Fruit fly (Drosophila melanogaster): ENCODE data around the gene Cpr64Aa.
A peak's percentile ranks its signal among the peaks of the same experiment; 100 is the strongest.

Gene Cpr64Aa

DNA sequence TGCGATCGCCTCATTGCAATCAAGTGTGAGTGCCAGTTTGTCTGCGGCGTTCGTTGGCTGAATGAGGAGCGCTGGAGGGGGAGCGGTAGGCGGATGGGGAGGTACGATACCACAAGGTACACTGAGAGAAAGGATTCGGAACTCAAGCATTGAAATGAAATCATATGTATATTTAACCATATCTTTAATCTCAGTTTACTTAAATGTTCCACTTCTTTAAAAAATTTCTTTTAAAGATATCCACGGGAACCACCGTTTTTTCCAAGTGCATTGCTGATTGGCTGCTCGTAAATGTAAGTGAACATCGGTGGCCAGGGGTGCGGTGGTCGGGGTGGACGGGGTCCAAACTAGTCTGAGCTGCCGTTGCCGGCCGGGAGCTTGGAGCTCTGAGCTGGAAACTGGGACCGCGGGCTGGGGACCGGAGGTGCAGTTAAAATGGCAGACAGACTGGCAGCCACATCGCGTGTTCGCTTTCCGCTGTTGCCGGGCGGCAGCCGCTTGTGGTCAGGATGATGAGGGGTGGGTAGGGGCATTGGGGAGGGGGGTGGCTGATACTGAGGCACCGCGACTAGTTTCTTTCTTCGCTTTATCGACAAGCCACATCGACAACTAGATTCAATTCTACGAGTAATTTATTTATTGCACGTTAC is 19.3 kb upstream of the Cpr64Aa start (continued):
- TF ChIP-seq CG18619 (GFP tag; optimal IDR thresholded peaks at IDR 0.05) (peak; percentile 91), gce (GFP tag; IDR thresholded peaks at IDR 0.05) (peak; percentile 98), Max (GFP tag; optimal IDR thresholded peaks at IDR 0.05) (peak; percentile 87), HmgZ (tag; optimal IDR thresholded peaks at IDR 0.05) (peak; percentile 96), CG17186 (GFP tag; optimal IDR thresholded peaks at IDR 0.05) (peak; percentile 87), abd-A (tag; optimal IDR thresholded peaks at IDR 0.05) (peak; percentile 90), Mrtf (GFP tag; IDR thresholded peaks at IDR 0.05) (peak; percentile 96), CG17612 (GFP tag; IDR thresholded peaks at IDR 0.05) (peak; percentile 72), Dip3 (GFP tag; optimal IDR thresholded peaks at IDR 0.05) (peak; percentile 70), ftz-f1 (GFP tag; optimal IDR thresholded peaks at IDR 0.05) (peak; percentile 78), sc (optimal IDR thresholded peaks at IDR 0.05) (no peak), sc (GFP tag; optimal IDR thresholded peaks at IDR 0.05) (peak; percentile 95), gfzf (GFP tag; optimal IDR thresholded peaks at IDR 0.05) (peak; percentile 14), CG10267 (tag; optimal IDR thresholded peaks at IDR 0.05) (peak; percentile 90), CG18262 (tag; optimal IDR thresholded peaks at IDR 0.05) (peak; percentile 97), bsh (GFP tag; optimal IDR thresholded peaks at IDR 0.05) (peak; percentile 95 to 99), NFAT (GFP tag; IDR thresholded peaks at IDR 0.05) (peak; percentile 81), sisA (GFP tag; IDR thresholded peaks at IDR 0.05) (peak; percentile 99), gcm2 (GFP tag; optimal IDR thresholded peaks at IDR 0.05) (peak; percentile 88), Optix (GFP tag; IDR thresholded peaks at IDR 0.05) (peak; percentile 98), CG2875 (GFP tag; optimal IDR thresholded peaks at IDR 0.05) (peak; percentile 98), Antp (GFP tag; optimal IDR thresholded peaks at IDR 0.05) (peak; percentile 94), Dip2 (GFP tag; IDR thresholded peaks at IDR 0.05) (peak; percentile 48; the same call in 1 of the 2 replicates), ci (GFP tag; IDR thresholded peaks at IDR 0.05) (peak; percentile 99), CG12299 (tag; optimal IDR thresholded peaks at IDR 0.05) (peak; percentile 92), Hr3 (GFP tag; optimal IDR thresholded peaks at IDR 0.05) (peak; percentile 97), fru (optimal IDR thresholded peaks at IDR 0.05) (no peak), HLH54F (GFP tag; optimal IDR thresholded peaks at IDR 0.05) (peak; percentile 86), dysf (GFP tag; IDR thresholded peaks at IDR 0.05) (peak; percentile 97), CG6791 (GFP tag; IDR thresholded peaks at IDR 0.05; ENCODE audit: partially characterized antibody) (no peak), slp2 (GFP tag; optimal IDR thresholded peaks at IDR 0.05) (peak; percentile 94), Chrac-16 (GFP tag; optimal IDR thresholded peaks at IDR 0.05) (peak; percentile 95), Sox102F (GFP tag; optimal IDR thresholded peaks at IDR 0.05) (peak; percentile 98), jigr1 (GFP tag; IDR thresholded peaks at IDR 0.05) (peak; percentile 93), pfk (GFP tag; optimal IDR thresholded peaks at IDR 0.05) (peak; percentile 30), HmgD (GFP tag; optimal IDR thresholded peaks at IDR 0.05) (peak; percentile 77), chn (GFP tag; optimal IDR thresholded peaks at IDR 0.05) (peak; percentile 92), CG5245 (GFP tag; optimal IDR thresholded peaks at IDR 0.05) (peak; percentile 96), CG3838 (GFP tag; optimal IDR thresholded peaks at IDR 0.05) (peak; percentile 87), Lpt (GFP tag; optimal IDR thresholded peaks at IDR 0.05) (no peak), ato (GFP tag; IDR thresholded peaks at IDR 0.05; ENCODE audit: partially characterized antibody) (no peak), lola (GFP tag; optimal IDR thresholded peaks at IDR 0.05) (peak in 1 of 3 experiments; percentile 97), dpn (GFP tag; optimal IDR thresholded peaks at IDR 0.05) (peak; percentile 94 to 96), CG12942 (GFP tag; optimal IDR thresholded peaks at IDR 0.05) (peak; percentile 93), CG8281 (tag; optimal IDR thresholded peaks at IDR 0.05) (peak; percentile 78), sr (GFP tag; IDR thresholded peaks at IDR 0.05) (peak; percentile 89), ro (GFP tag; IDR thresholded peaks at IDR 0.05) (peak; percentile 88), z (GFP tag; IDR thresholded peaks at IDR 0.05) (peak; percentile 73), CG32532 (GFP tag; IDR thresholded peaks at IDR 0.05) (peak; percentile 85), Camta (GFP tag; optimal IDR thresholded peaks at IDR 0.05) (peak; percentile 93), CG11695 (GFP tag; IDR thresholded peaks at IDR 0.05) (peak; percentile 95)

All from whole organism, embryonic.